Worm (Caenorhabditis elegans): ENCODE data around the gene D1025.1.

Gene D1025.1

DNA sequence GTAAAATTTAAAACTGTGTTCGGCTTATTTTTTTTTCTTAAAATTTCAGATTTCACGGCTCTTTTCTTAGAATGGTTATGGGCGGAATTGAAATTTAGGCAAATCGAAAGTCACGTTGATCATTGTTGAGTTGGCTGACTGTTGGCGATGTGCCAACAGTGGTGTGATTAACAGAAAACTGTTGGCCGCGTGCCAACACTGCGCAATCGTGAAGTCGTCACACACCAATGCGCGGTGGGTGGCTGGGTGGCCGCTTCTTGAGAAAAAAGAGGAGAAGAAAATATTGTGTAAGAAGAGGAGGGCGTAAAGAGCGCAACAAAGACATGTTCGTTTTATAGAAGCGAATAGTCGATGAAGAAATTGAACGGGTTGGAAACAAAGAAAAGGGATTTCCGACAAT, 29.5 kb upstream of the D1025.1 start:
- no peak for TF ChIP-seq hnd-1 (tag; optimal IDR thresholded peaks at IDR 0.05)
- TF ChIP-seq tbx-37 (GFP tag; conservative IDR thresholded peaks at IDR 0.05): 0 out of 2 replicates have a peak, but pooled peaks have one; percentile 26
- no peak for TF ChIP-seq pes-1 (GFP tag; IDR thresholded peaks at IDR 0.05)
- TF ChIP-seq tbx-11 (GFP tag; IDR thresholded peaks at IDR 0.05): peak; percentile 40; the same call in 1 of the 2 replicates
- TF ChIP-seq ama-1 (optimal IDR thresholded peaks at IDR 0.05): peak; percentile 36

DNA sequence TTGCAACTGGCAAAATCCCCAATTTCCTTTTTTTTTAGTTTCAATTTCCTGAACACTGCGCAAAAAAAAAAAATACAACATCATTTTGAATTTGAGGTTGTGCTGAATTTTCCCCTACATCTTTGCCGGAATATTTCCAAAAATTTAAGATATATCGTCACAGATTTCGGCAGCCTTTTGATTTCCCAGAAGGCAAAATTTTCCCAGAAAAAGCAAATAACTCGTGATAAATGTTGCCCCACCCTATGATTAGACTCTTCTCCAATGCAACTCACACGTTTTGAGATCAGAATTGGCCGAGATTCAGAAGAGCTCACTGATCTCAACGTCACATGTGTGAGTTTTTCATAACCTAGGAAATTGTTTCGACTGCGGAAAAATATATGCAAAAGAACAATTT, 28.1 kb upstream of the D1025.1 start:
- no peak for TF ChIP-seq pes-1 (GFP tag; IDR thresholded peaks at IDR 0.05)
- no peak for TF ChIP-seq ceh-36 (tag; optimal IDR thresholded peaks at IDR 0.05)
- TF ChIP-seq tbx-37 (GFP tag; conservative IDR thresholded peaks at IDR 0.05): no peak
- no peak for TF ChIP-seq scrt-1 (GFP tag; IDR thresholded peaks at IDR 0.05)
- no peak for TF ChIP-seq tra-4 (tag; optimal IDR thresholded peaks at IDR 0.05)
- TF ChIP-seq hmg-4 (GFP tag; optimal IDR thresholded peaks at IDR 0.05): no peak

DNA sequence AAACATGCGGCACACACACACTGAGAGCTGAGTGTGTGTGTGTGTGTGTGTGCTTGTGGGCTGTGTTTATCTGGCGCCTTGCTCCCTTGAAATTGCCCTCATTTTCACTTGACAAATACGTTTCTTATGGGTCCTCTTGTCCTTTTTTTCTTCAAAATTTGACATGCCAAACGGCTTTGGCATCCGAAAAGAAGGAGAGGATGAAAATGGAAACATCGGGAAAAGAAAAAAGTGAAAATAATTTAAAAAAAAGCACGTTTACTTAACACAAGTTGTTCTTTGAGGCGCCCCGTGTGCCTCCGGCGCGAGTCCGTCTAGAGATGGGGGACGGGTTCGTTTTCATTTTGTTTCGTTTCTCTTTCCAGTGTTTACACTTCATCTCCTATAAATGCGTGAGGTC, 25.5 kb upstream of the D1025.1 start:
- TF ChIP-seq B0310.2 (tag; optimal IDR thresholded peaks at IDR 0.05) (no peak), ceh-13 (GFP tag; optimal IDR thresholded peaks at IDR 0.05) (no peak), tbx-37 (GFP tag; conservative IDR thresholded peaks at IDR 0.05) (no peak), ama-1 (optimal IDR thresholded peaks at IDR 0.05) (no peak), flt-1 (GFP tag; IDR thresholded peaks at IDR 0.05) (no peak), ets-7 (tag; optimal IDR thresholded peaks at IDR 0.05) (no peak), hmg-4 (GFP tag; optimal IDR thresholded peaks at IDR 0.05) (no peak), hnd-1 (tag; optimal IDR thresholded peaks at IDR 0.05) (no peak), pes-1 (GFP tag; IDR thresholded peaks at IDR 0.05) (no peak), tra-4 (tag; optimal IDR thresholded peaks at IDR 0.05) (no peak), aly-1 (tag; optimal IDR thresholded peaks at IDR 0.05) (no peak), ceh-36 (tag; optimal IDR thresholded peaks at IDR 0.05) (no peak), hmbx-1 (tag; optimal IDR thresholded peaks at IDR 0.05) (no peak), tbx-11 (GFP tag; IDR thresholded peaks at IDR 0.05) (no peak), F13C5.2 (tag; optimal IDR thresholded peaks at IDR 0.05) (no peak), sea-1 (GFP tag; conservative IDR thresholded peaks at IDR 0.05) (no peak), scrt-1 (GFP tag; IDR thresholded peaks at IDR 0.05) (no peak)

DNA sequence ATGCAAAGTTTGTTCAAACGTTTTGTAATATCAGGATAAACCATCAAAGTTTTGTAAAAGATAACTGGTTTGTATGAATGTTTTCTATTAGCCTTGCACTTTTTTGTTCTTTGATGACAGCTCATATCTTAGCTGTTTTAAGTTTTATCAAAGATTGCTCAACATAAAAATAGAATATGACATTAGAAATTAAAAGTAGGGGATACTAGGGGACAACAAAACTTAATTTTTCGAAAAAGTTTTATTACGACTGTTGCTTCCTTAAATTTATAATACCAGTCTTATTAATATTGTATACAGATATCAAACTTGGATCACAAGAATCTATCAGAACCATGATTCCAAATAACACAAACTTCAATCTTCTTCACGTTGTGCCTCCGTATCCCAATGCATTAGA, 24.8 kb upstream of the D1025.1 start, which contains the start of gene ztf-14:
Gene ztf-14, plus strand, starts transcription at position 301 of the 400 bp plus-strand sequence.
- TF ChIP-seq ceh-13 (GFP tag; optimal IDR thresholded peaks at IDR 0.05): no peak
- no peak for TF ChIP-seq F13C5.2 (tag; optimal IDR thresholded peaks at IDR 0.05)
- TF ChIP-seq tbx-11 (GFP tag; IDR thresholded peaks at IDR 0.05): no peak
- no peak for TF ChIP-seq aly-1 (tag; optimal IDR thresholded peaks at IDR 0.05)
- TF ChIP-seq tra-4 (tag; optimal IDR thresholded peaks at IDR 0.05): no peak
- no peak for TF ChIP-seq ama-1 (optimal IDR thresholded peaks at IDR 0.05)
- no peak for TF ChIP-seq sea-1 (GFP tag; conservative IDR thresholded peaks at IDR 0.05)
- no peak for TF ChIP-seq hmg-4 (GFP tag; optimal IDR thresholded peaks at IDR 0.05)
- TF ChIP-seq flt-1 (GFP tag; IDR thresholded peaks at IDR 0.05): no peak
- TF ChIP-seq ceh-36 (tag; optimal IDR thresholded peaks at IDR 0.05): no peak
- no peak for TF ChIP-seq pes-1 (GFP tag; IDR thresholded peaks at IDR 0.05)
- TF ChIP-seq hnd-1 (tag; optimal IDR thresholded peaks at IDR 0.05): no peak
- no peak for TF ChIP-seq scrt-1 (GFP tag; IDR thresholded peaks at IDR 0.05)
- no peak for TF ChIP-seq tbx-37 (GFP tag; conservative IDR thresholded peaks at IDR 0.05)
- TF ChIP-seq ets-7 (tag; optimal IDR thresholded peaks at IDR 0.05): no peak
- no peak for TF ChIP-seq B0310.2 (tag; optimal IDR thresholded peaks at IDR 0.05)

DNA sequence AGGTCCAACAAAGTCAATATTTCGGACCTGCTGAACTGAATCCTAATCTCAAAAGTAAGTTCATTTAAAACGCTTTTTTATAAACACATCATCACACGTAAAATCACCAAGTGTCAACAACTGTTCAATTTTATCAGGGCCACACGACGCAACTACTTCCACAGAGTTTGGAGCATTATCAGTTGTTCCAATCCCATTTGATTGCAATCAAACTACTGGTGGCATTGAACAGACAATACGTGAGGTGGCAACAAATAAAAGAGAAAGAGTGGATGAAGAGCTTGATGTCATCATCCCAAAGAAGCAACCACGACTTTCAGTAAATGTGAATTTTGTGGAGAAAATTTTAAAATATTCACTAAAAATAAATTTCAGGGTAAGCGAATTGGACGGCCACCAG, 24.0 kb upstream of the D1025.1 start:
- TF ChIP-seq aly-1 (tag; optimal IDR thresholded peaks at IDR 0.05) (no peak), hmg-4 (GFP tag; optimal IDR thresholded peaks at IDR 0.05) (no peak), ceh-36 (tag; optimal IDR thresholded peaks at IDR 0.05) (no peak), ceh-13 (GFP tag; optimal IDR thresholded peaks at IDR 0.05) (no peak)

DNA sequence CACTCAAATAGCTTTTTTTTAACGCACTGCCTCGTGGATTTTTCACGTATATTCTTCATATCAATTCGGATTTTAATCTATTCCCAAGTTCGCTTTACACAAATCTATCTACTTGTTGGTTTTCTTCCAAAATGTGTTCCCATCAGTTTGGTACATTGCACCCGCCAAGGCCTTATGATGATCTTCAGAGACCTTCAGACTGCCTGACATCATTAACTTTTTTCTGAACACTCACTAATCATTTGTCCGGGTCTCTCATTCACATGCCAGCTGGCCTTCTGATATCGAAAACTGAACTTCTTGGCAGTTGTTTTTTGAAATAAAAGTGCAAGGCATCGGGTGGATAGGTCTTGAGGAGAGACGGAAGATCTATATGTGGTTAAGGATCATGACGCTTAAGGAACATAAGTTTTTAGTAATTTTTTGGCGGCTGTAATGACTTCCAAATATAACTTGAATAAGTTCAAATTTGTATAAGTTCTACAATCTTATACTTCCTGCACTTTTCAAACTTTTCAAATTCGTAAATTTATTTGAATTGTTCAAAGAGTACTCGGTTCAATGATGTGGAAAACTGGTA, 20.6 kb upstream of the D1025.1 start:
- TF ChIP-seq tbx-11 (GFP tag; IDR thresholded peaks at IDR 0.05) (no peak), aly-1 (tag; optimal IDR thresholded peaks at IDR 0.05) (no peak), tra-4 (tag; optimal IDR thresholded peaks at IDR 0.05) (no peak), scrt-1 (GFP tag; IDR thresholded peaks at IDR 0.05) (no peak), F13C5.2 (tag; optimal IDR thresholded peaks at IDR 0.05) (no peak), hmg-4 (GFP tag; optimal IDR thresholded peaks at IDR 0.05) (no peak), pes-1 (GFP tag; IDR thresholded peaks at IDR 0.05) (no peak), flt-1 (GFP tag; IDR thresholded peaks at IDR 0.05) (no peak), hnd-1 (tag; optimal IDR thresholded peaks at IDR 0.05) (no peak), B0310.2 (tag; optimal IDR thresholded peaks at IDR 0.05) (no peak), hmbx-1 (tag; optimal IDR thresholded peaks at IDR 0.05) (no peak), sea-1 (GFP tag; conservative IDR thresholded peaks at IDR 0.05) (no peak), ets-7 (tag; optimal IDR thresholded peaks at IDR 0.05) (no peak)

DNA sequence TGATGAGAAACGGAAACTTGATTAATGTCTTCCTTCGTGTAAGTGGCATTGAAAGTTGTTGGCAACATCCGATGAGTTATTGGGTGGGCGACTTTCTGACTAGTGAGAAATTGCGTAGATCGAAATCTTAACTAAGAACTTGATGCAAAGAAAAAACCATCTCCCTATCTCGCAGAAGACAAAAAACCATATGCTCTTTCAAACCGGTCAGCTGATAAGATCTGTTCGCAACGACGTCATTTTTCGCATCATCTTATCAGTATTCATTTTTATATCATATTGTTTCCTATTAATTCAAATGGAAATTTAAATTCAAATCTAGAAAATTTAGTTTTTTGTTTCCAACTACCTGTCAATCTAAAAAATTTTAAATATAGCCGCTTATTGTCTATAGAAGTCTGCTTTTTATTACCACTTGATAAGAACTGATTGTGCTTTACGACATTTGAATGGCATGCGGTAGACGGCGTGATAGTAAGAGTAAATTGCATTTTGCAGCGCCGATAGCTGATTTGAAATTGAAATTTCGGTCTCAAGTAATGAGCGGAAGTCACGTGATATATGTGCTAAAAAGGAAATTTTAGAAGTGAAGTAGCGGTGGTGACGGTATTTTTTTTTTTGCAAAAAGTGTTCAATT, 20.0 kb upstream of the D1025.1 start:
- TF ChIP-seq ets-7 (tag; optimal IDR thresholded peaks at IDR 0.05) (no peak), aly-1 (tag; optimal IDR thresholded peaks at IDR 0.05) (no peak), tra-4 (tag; optimal IDR thresholded peaks at IDR 0.05) (no peak), sea-1 (GFP tag; conservative IDR thresholded peaks at IDR 0.05) (no peak), hmg-4 (GFP tag; optimal IDR thresholded peaks at IDR 0.05) (no peak)

DNA sequence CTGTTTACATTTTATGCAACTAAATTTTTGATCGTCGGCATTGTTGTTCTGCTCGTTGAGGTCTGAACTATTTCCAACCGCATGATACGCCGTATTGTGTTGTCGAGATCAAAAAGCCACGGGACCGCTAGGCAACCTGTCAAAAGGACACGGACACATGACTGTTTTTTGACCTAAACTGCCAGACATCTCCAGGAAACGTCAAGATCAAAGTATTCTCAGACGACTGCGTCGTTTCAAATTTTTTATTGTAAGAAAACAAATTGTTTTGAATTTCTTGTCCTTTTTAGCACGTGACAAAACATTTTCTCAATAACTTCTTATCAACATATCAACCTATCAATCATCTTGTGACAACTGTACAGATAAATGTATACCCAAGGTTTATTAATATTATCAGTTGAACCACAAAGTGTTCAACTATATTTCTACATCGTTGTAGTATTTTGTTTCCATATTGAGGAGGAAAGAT, 18.4 kb upstream of the D1025.1 start:
- TF ChIP-seq pes-1 (GFP tag; IDR thresholded peaks at IDR 0.05) (no peak), ceh-13 (GFP tag; optimal IDR thresholded peaks at IDR 0.05) (no peak), ceh-36 (tag; optimal IDR thresholded peaks at IDR 0.05) (no peak), F13C5.2 (tag; optimal IDR thresholded peaks at IDR 0.05) (no peak), aly-1 (tag; optimal IDR thresholded peaks at IDR 0.05) (no peak), sea-1 (GFP tag; conservative IDR thresholded peaks at IDR 0.05) (no peak), hmbx-1 (tag; optimal IDR thresholded peaks at IDR 0.05) (no peak), tbx-11 (GFP tag; IDR thresholded peaks at IDR 0.05) (no peak), scrt-1 (GFP tag; IDR thresholded peaks at IDR 0.05) (no peak)
